Worm (Caenorhabditis elegans) whole organism, L3 larva: Measurements from ENCODE around the gene degl-2.

Experiments used
- ZK546.5 ChIP-seq: sonication (generic microtip); optimal IDR thresholded peaks from 2 replicates; lab custom pipeline; 2017; ENCODE audit warnings: missing biosample characterization, missing genetic modification characterization
- aly-2 ChIP-seq: fragments of 150-350 bp; optimal IDR thresholded peaks from 2 replicates; lab custom pipeline; 2014; ENCODE audit warnings: missing biosample characterization, missing genetic modification characterization
- ama-1 ChIP-seq: fragments of 150-350 bp; optimal IDR thresholded peaks from 2 replicates; lab custom pipeline; 2018
- ceh-16 ChIP-seq: sonication (generic microtip); optimal IDR thresholded peaks from 2 replicates; lab custom pipeline; 2017; ENCODE audit warnings: missing biosample characterization, missing genetic modification characterization
- ceh-9 ChIP-seq: sonication (generic microtip); optimal IDR thresholded peaks from 2 replicates; lab custom pipeline; 2018; ENCODE audit warnings: missing biosample characterization, missing genetic modification characterization
- daf-12 ChIP-seq: fragments of 150-350 bp; optimal IDR thresholded peaks from 2 replicates; lab custom pipeline; 2014; ENCODE audit warnings: missing biosample characterization, missing genetic modification reagents, missing genetic modification characterization
- egl-27 ChIP-seq: sonication (generic microtip); optimal IDR thresholded peaks from 4 replicates; lab custom pipeline; 2017; ENCODE audit warnings: missing biosample characterization, missing genetic modification reagents, missing genetic modification characterization
- egl-5 ChIP-seq: fragments of 150-350 bp; optimal IDR thresholded peaks from 2 replicates; lab custom pipeline; 2017; ENCODE audit warnings: missing biosample characterization, missing genetic modification reagents, missing genetic modification characterization, inconsistent platforms
- elt-1 ChIP-seq: fragments of 150-350 bp; optimal IDR thresholded peaks from 2 replicates; lab custom pipeline; 2014; ENCODE audit warnings: missing biosample characterization, missing genetic modification characterization
- elt-2 ChIP-seq: sonication (generic microtip); optimal IDR thresholded peaks from 2 replicates; lab custom pipeline; 2016; ENCODE audit warnings: missing genetic modification reagents, mild to moderate bottlenecking, missing genetic modification characterization, missing compliant biosample characterization
- elt-3 ChIP-seq, 3 experiments: fragments of 150-350 bp in 1 of 3; sonication (generic microtip) in 2 of 3; optimal IDR thresholded peaks; 2 replicates in 2 of 3; 4 replicates in 1 of 3; lab custom pipeline; 2014 to 2017; ENCODE audit warnings: missing biosample characterization in 3 of 3, missing genetic modification characterization in 3 of 3
- eor-1 ChIP-seq, 2 experiments: fragments of 150-350 bp; optimal IDR thresholded peaks; 2 replicates each; lab custom pipeline; 2014 to 2018; ENCODE audit warnings: missing biosample characterization in 2 of 2, missing genetic modification characterization in 2 of 2
- fkh-10 ChIP-seq: sonication (generic microtip); optimal IDR thresholded peaks from 2 replicates; lab custom pipeline; 2017; ENCODE audit warnings: missing biosample characterization, missing genetic modification reagents, missing genetic modification characterization
- fkh-2 ChIP-seq: fragments of 150-350 bp; optimal IDR thresholded peaks from 2 replicates; lab custom pipeline; 2014; ENCODE audit warnings: missing biosample characterization, missing genetic modification reagents, missing genetic modification characterization
- fos-1 ChIP-seq: fragments of 150-350 bp; optimal IDR thresholded peaks from 2 replicates; lab custom pipeline; 2014; ENCODE audit warnings: missing biosample characterization, missing genetic modification characterization
- hmg-11 ChIP-seq: sonication (generic microtip); optimal IDR thresholded peaks from 2 replicates; lab custom pipeline; 2016; ENCODE audit warnings: missing genetic modification characterization, missing compliant biosample characterization
- jun-1 ChIP-seq: fragments of 150-350 bp; optimal IDR thresholded peaks from 2 replicates; lab custom pipeline; 2014; ENCODE audit warnings: missing biosample characterization, missing genetic modification reagents, missing genetic modification characterization
- lin-15B ChIP-seq: fragments of 150-350 bp; optimal IDR thresholded peaks from 2 replicates; lab custom pipeline; 2014; ENCODE audit warnings: missing biosample characterization, missing genetic modification characterization
- nfya-1 ChIP-seq: sonication (generic microtip); optimal IDR thresholded peaks from 2 replicates; lab custom pipeline; 2017; ENCODE audit warnings: missing genetic modification characterization, mild to moderate bottlenecking, missing compliant biosample characterization, antibody characterized with exemption, moderate library complexity; ENCODE audit not compliant: insufficient read depth
- nhr-11 ChIP-seq: fragments of 150-350 bp; optimal IDR thresholded peaks from 2 replicates; lab custom pipeline; 2014; ENCODE audit warnings: missing biosample characterization, missing genetic modification characterization
- nhr-12 ChIP-seq: fragments of 150-350 bp; optimal IDR thresholded peaks from 2 replicates; lab custom pipeline; 2014; ENCODE audit warnings: missing biosample characterization, missing genetic modification characterization
- nhr-23 ChIP-seq: fragments of 150-350 bp; optimal IDR thresholded peaks from 2 replicates; lab custom pipeline; 2014; ENCODE audit warnings: missing biosample characterization, missing genetic modification reagents, missing genetic modification characterization
- nhr-237 ChIP-seq: fragments of 150-350 bp; optimal IDR thresholded peaks from 2 replicates; lab custom pipeline; 2014; ENCODE audit warnings: missing biosample characterization, missing genetic modification characterization
- nhr-25 ChIP-seq: sonication (generic microtip); optimal IDR thresholded peaks from 2 replicates; lab custom pipeline; 2017; ENCODE audit warnings: missing biosample characterization, missing genetic modification characterization
- nhr-28 ChIP-seq: fragments of 150-350 bp; optimal IDR thresholded peaks from 2 replicates; lab custom pipeline; 2014; ENCODE audit warnings: missing biosample characterization, missing genetic modification characterization
- nhr-43 ChIP-seq: sonication (generic microtip); optimal IDR thresholded peaks from 2 replicates; lab custom pipeline; 2016; ENCODE audit warnings: mild to moderate bottlenecking, missing genetic modification characterization, missing compliant biosample characterization; ENCODE audit not compliant: poor library complexity, severe bottlenecking
- nhr-67 ChIP-seq: fragments of 150-350 bp; optimal IDR thresholded peaks from 2 replicates; lab custom pipeline; 2014; ENCODE audit warnings: missing biosample characterization, missing genetic modification characterization
- nhr-76 ChIP-seq: fragments of 150-350 bp; sonication (generic microtip); optimal IDR thresholded peaks from 5 replicates; lab custom pipeline; 2014; ENCODE audit warnings: missing biosample characterization, missing genetic modification characterization
- nhr-77 ChIP-seq: fragments of 150-350 bp; optimal IDR thresholded peaks from 2 replicates; lab custom pipeline; 2014; ENCODE audit warnings: missing biosample characterization, missing genetic modification characterization
- pha-4 ChIP-seq: fragments of 150-350 bp; optimal IDR thresholded peaks from 2 replicates; lab custom pipeline; 2014; ENCODE audit warnings: missing biosample characterization, missing genetic modification reagents, missing genetic modification characterization
- pqm-1 ChIP-seq: fragments of 150-350 bp; optimal IDR thresholded peaks from 2 replicates; lab custom pipeline; 2017; ENCODE audit warnings: missing biosample characterization, missing genetic modification characterization, inconsistent platforms
- sea-2 ChIP-seq: fragments of 150-350 bp; sonication (generic microtip); optimal IDR thresholded peaks from 4 replicates; lab custom pipeline; 2014; ENCODE audit warnings: missing biosample characterization, missing genetic modification reagents, missing genetic modification characterization
- skn-1 ChIP-seq: fragments of 150-350 bp; optimal IDR thresholded peaks from 2 replicates; lab custom pipeline; 2014; ENCODE audit warnings: missing biosample characterization, missing genetic modification characterization
- snpc-4 ChIP-seq: fragments of 150-350 bp; optimal IDR thresholded peaks from 2 replicates; lab custom pipeline; 2014; ENCODE audit warnings: missing biosample characterization, missing genetic modification characterization
- tbx-2 ChIP-seq: sonication (generic microtip); optimal IDR thresholded peaks from 2 replicates; lab custom pipeline; 2016; ENCODE audit warnings: mild to moderate bottlenecking, missing genetic modification characterization, missing compliant biosample characterization
- unc-39 ChIP-seq: sonication (generic microtip); optimal IDR thresholded peaks from 4 replicates; lab custom pipeline; 2017; ENCODE audit warnings: missing biosample characterization, missing genetic modification characterization
- unc-62 ChIP-seq: fragments of 150-350 bp; sonication (generic microtip); optimal IDR thresholded peaks from 4 replicates; lab custom pipeline; 2014; ENCODE audit warnings: missing biosample characterization, missing genetic modification reagents, missing genetic modification characterization
- zag-1 ChIP-seq: fragments of 150-350 bp; optimal IDR thresholded peaks from 2 replicates; lab custom pipeline; 2014; ENCODE audit warnings: missing biosample characterization, missing genetic modification characterization
- ztf-11 ChIP-seq: fragments of 150-350 bp; optimal IDR thresholded peaks from 2 replicates; lab custom pipeline; 2014; ENCODE audit warnings: missing biosample characterization, missing genetic modification characterization
- ztf-4 ChIP-seq: fragments of 150-350 bp; optimal IDR thresholded peaks from 2 replicates; lab custom pipeline; 2014; ENCODE audit warnings: missing biosample characterization, missing genetic modification characterization

The degl-2 gene

ce11 chrIV:9673206-9673605, 29.9 kb downstream of the degl-2 start:
- TF ChIP-seq aly-2 (tag; lab: Kevin White, UChicago) (no peak), nhr-25 (tag; lab: Kevin White, UChicago) (peak; percentile 25)
- TF ChIP-seq, all 47 proteins: peak for 1

ce11 chrIV:9673683-9674336, 30.5 kb downstream of the degl-2 start:
- TF ChIP-seq unc-62 (no peak), nfya-1 (tag; lab: Kevin White, UChicago) (peak; percentile 2), nhr-43 (tag; lab: Kevin White, UChicago) (no peak), fkh-2 (tag; lab: Kevin White, UChicago) (no peak), nhr-76 (tag; lab: Kevin White, UChicago) (no peak), nhr-23 (tag; lab: Kevin White, UChicago) (no peak), ama-1 (peak; percentile 40), elt-2 (tag; lab: Kevin White, UChicago) (peak; percentile 40), nhr-28 (no peak), fkh-10 (no peak), elt-3 (tag; optimal IDR thresholded peaks at IDR 0.05; lab: Kevin White, UChicago) (no peak), fos-1 (tag; lab: Kevin White, UChicago) (no peak), pqm-1 (tag; lab: Kevin White, UChicago) (peak; percentile 75), elt-1 (tag; lab: Kevin White, UChicago) (peak; percentile 72)
- TF ChIP-seq, all 47 proteins: peak for 5

- no peak for TF ChIP-seq nhr-76 (tag; lab: Kevin White, UChicago)
- no peak for TF ChIP-seq skn-1 (tag; lab: Kevin White, UChicago)
- no peak for TF ChIP-seq ZK546.5 (tag; lab: Kevin White, UChicago)
- no peak for TF ChIP-seq nhr-11
- no peak for TF ChIP-seq egl-27
- TF ChIP-seq ztf-4 (tag; lab: Kevin White, UChicago): no peak
- TF ChIP-seq nhr-67 (tag; lab: Kevin White, UChicago): no peak
- TF ChIP-seq unc-39 (tag; lab: Kevin White, UChicago): no peak
- no peak for TF ChIP-seq lin-15B (tag; lab: Kevin White, UChicago)
- no peak for TF ChIP-seq jun-1 (tag; lab: Kevin White, UChicago)
- TF ChIP-seq tbx-2 (tag; lab: Kevin White, UChicago): no peak
- no peak for TF ChIP-seq ama-1
- no peak for TF ChIP-seq nhr-25 (tag; lab: Kevin White, UChicago)
- no peak for TF ChIP-seq snpc-4 (tag; lab: Kevin White, UChicago)
- TF ChIP-seq sea-2 (GFP tag; lab: Kevin White, UChicago): no peak
Observed at ce11 chrIV:9675572-9675971, 32.3 kb downstream of the degl-2 start, which contains the start of gene nhr-34. TSS of gene nhr-34 (minus strand) at chrIV:9675672.

- TF ChIP-seq unc-62 (no peak), hmg-11 (no peak), pha-4 (tag; lab: Kevin White, UChicago) (peak; percentile 54), lin-15B (tag; lab: Kevin White, UChicago) (no peak), tbx-2 (tag; lab: Kevin White, UChicago) (no peak), ceh-16 (no peak), pqm-1 (tag; lab: Kevin White, UChicago) (peak; percentile 96), elt-2 (tag; lab: Kevin White, UChicago) (peak; percentile 94), egl-5 (tag; lab: Kevin White, UChicago) (no peak)
- TF ChIP-seq, all 47 proteins: peak for 3
Observed at ce11 chrIV:9676535-9676934, 33.2 kb downstream of the degl-2 start.

- TF ChIP-seq zag-1 (tag; lab: Kevin White, UChicago) (no peak), sea-2 (GFP tag; lab: Kevin White, UChicago) (no peak), nhr-67 (tag; lab: Kevin White, UChicago) (no peak), aly-2 (tag; lab: Kevin White, UChicago) (no peak), jun-1 (tag; lab: Kevin White, UChicago) (peak; percentile 32), fos-1 (tag; lab: Kevin White, UChicago) (no peak), elt-3 (tag; optimal IDR thresholded peaks at IDR 0.05; lab: Kevin White, UChicago) (peak in 1 of 3 experiments; percentile 70), nhr-11 (no peak), daf-12 (tag; lab: Kevin White, UChicago) (no peak), ceh-9 (tag; lab: Kevin White, UChicago) (no peak), elt-1 (tag; lab: Kevin White, UChicago) (no peak), nhr-237 (tag; lab: Kevin White, UChicago) (no peak), ztf-4 (tag; lab: Kevin White, UChicago) (no peak), nfya-1 (tag; lab: Kevin White, UChicago) (peak; percentile 85), nhr-12 (no peak), nhr-28 (no peak), eor-1 (tag; optimal IDR thresholded peaks at IDR 0.05; lab: Kevin White, UChicago) (no peak), ztf-11 (tag; lab: Kevin White, UChicago) (no peak), unc-39 (tag; lab: Kevin White, UChicago) (no peak), egl-5 (tag; lab: Kevin White, UChicago) (no peak), lin-15B (tag; lab: Kevin White, UChicago) (peak; percentile 7), unc-62 (no peak), ZK546.5 (tag; lab: Kevin White, UChicago) (no peak), nhr-77 (tag; lab: Kevin White, UChicago) (no peak), nhr-43 (tag; lab: Kevin White, UChicago) (peak; percentile 81)
Observed at ce11 chrIV:9677226-9677992, 34.1 kb downstream of the degl-2 start.
